Worm (Caenorhabditis elegans) whole organism, midembryonic: ENCODE results near the gene aqp-4.

ENCODE experiments used
- T22C8.4 ChIP-seq: fragments of 200-800 bp; sonication (Bioruptor generic); IDR thresholded peaks from 2 replicates; pipeline ENCODE4 v1.3.6; 2022; ENCODE audit warnings: missing genetic modification characterization, missing compliant biosample characterization
- cog-1 ChIP-seq: sonication (generic microtip); optimal IDR thresholded peaks from 2 replicates; lab custom pipeline; 2016; ENCODE audit warnings: missing genetic modification characterization, missing compliant biosample characterization
- flt-1 ChIP-seq: fragments of 200-800 bp; sonication (Bioruptor generic); IDR thresholded peaks from 2 replicates; pipeline ENCODE4 v1.3.6; 2022; ENCODE audit warnings: missing genetic modification characterization, missing compliant biosample characterization
- klf-2 ChIP-seq: fragments of 200-800 bp; sonication (Bioruptor generic); conservative IDR thresholded peaks from 2 replicates; pipeline ENCODE4 v1.3.6; 2022; ENCODE audit warnings: missing genetic modification reagents, missing genetic modification characterization, missing compliant biosample characterization
- med-1 ChIP-seq: sonication (generic microtip); optimal IDR thresholded peaks from 2 replicates; lab custom pipeline; 2017; ENCODE audit warnings: missing genetic modification characterization, mild to moderate bottlenecking, missing compliant biosample characterization, antibody characterized with exemption, missing genetic modification reagents; ENCODE audit not compliant: insufficient read depth
- ref-1 ChIP-seq: fragments of 200-800 bp; sonication (Bioruptor generic); conservative IDR thresholded peaks from 2 replicates; pipeline ENCODE4 v1.3.6; 2022; ENCODE audit warnings: missing genetic modification reagents, missing genetic modification characterization, missing compliant biosample characterization
- tab-1 ChIP-seq: fragments of 200-800 bp; sonication (Bioruptor generic); IDR thresholded peaks from 2 replicates; pipeline ENCODE4 v1.3.6; 2022; ENCODE audit warnings: missing genetic modification characterization, missing compliant biosample characterization
- ztf-23 ChIP-seq: fragments of 200-800 bp; sonication (Bioruptor generic); IDR thresholded peaks from 2 replicates; pipeline ENCODE4 v1.3.6; 2022; ENCODE audit warnings: missing genetic modification reagents, missing genetic modification characterization, missing compliant biosample characterization
- ztf-29 ChIP-seq: fragments of 200-800 bp; sonication (Bioruptor generic); IDR thresholded peaks from 2 replicates; pipeline ENCODE4 v1.3.6; 2022; ENCODE audit warnings: missing genetic modification reagents, missing genetic modification characterization, missing compliant biosample characterization

Gene aqp-4

DNA sequence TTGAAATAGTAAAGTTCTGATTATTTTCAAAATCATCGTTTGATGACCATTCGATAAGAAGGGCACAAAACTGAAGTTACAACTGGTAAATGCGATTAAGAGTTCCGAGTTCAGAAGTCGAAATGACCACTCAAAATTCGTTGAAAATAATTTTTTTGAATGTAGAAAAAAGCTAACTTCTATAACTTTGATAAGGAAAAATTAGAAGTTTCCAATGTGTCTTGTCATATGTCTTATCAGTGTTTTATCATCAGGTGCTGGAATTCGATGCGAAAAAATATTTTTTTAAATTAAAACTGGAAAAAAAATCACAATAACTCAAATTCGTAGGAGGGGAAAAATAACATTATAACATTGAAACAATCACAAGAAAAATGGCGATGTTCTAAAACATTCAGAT lies 11.6 kb upstream of the aqp-4 start:
- TF ChIP-seq med-1 (GFP tag; lab: Kevin White, UChicago) = no peak
- no peak for TF ChIP-seq ztf-29 (GFP tag; lab: Robert Waterston, UW)
- no peak for TF ChIP-seq cog-1 (tag; lab: Kevin White, UChicago)

- no peak for TF ChIP-seq cog-1 (tag; lab: Kevin White, UChicago)
- TF ChIP-seq tab-1 (GFP tag; lab: Robert Waterston, UW) = no peak
- no peak for TF ChIP-seq flt-1
- TF ChIP-seq ref-1 (GFP tag; lab: Robert Waterston, UW) = no peak
- TF ChIP-seq klf-2 (GFP tag; lab: Robert Waterston, UW) = no peak
- no peak for TF ChIP-seq T22C8.4 (GFP tag; lab: Robert Waterston, UW)
- TF ChIP-seq ztf-23 (GFP tag; lab: Robert Waterston, UW) = no peak
- TF ChIP-seq ztf-29 (GFP tag; lab: Robert Waterston, UW) = no peak
- TF ChIP-seq med-1 (GFP tag; lab: Kevin White, UChicago) = no peak
Measured at ce11 chrV:9729462-9730162, 7.7 kb upstream of the aqp-4 start, which contains the start of the genes aagr-3 and drap-1. TSS of gene aagr-3 (minus strand) at chrV:9729512. TSS of gene drap-1 (plus strand) at chrV:9730106.

DNA sequence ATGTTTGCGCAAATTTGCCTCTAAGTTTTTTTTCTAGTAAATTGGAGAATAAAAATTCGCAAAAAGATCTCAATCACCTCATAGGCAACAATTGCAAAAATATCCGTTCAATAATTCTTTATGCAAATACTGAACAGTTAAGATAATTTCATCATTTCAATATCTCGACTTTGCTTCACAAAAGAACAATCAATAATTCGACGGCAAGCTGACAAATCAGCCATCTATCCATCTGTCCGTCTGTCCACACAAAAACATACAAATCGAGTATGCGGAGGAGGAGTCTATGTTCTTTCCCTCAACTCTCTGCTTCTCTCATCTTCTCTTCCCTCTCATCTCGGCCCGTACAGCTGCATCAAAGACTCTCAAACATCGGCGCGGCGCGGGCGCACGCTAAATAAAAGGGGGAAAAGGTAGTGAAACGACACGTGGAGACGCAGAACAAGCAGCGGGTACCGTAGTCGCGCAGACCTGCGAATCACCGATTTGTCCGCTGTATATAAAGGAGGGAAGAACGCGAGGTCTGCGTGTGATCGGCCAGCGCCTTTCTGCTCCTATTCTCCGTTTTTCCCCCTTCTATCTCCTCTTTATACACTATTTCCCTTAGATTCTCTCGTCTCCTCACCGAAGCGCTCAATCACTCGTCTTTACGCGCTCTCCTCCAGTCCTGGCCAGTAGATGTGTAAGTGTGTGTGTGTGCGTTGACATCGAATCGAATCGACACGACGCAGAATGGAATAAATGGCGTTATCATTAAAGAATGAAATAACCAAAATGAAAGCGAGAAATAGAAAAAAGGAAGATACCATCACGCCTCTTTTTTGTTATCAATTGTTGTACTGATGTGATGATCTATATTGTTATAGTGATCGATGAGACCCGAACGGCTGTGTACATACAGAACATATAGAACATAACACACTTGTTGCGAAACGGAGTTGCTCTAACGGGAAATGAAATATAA lies 6.3 kb upstream of the aqp-4 start:
- TF ChIP-seq med-1 (GFP tag; lab: Kevin White, UChicago) (no peak), cog-1 (tag; lab: Kevin White, UChicago) (peak; percentile 97), flt-1 (peak; percentile 77), ztf-29 (GFP tag; lab: Robert Waterston, UW) (no peak), ztf-23 (GFP tag; lab: Robert Waterston, UW) (peak; percentile 73; the same call in 1 of the 2 replicates), ref-1 (GFP tag; lab: Robert Waterston, UW) (0 out of 2 replicates have a peak, but pooled peaks have one; percentile 27), T22C8.4 (GFP tag; lab: Robert Waterston, UW) (peak; percentile 63; the same call in 1 of the 2 replicates), klf-2 (GFP tag; lab: Robert Waterston, UW) (no peak), tab-1 (GFP tag; lab: Robert Waterston, UW) (no peak; the same call in 1 of the 2 replicates)

- TF ChIP-seq ztf-29 (GFP tag; lab: Robert Waterston, UW) = no peak
- no peak for TF ChIP-seq klf-2 (GFP tag; lab: Robert Waterston, UW)
- no peak for TF ChIP-seq ref-1 (GFP tag; lab: Robert Waterston, UW)
- no peak for TF ChIP-seq ztf-23 (GFP tag; lab: Robert Waterston, UW)
- no peak for TF ChIP-seq flt-1
- no peak for TF ChIP-seq cog-1 (tag; lab: Kevin White, UChicago)
- TF ChIP-seq med-1 (GFP tag; lab: Kevin White, UChicago) = no peak
- TF ChIP-seq T22C8.4 (GFP tag; lab: Robert Waterston, UW) = no peak
- TF ChIP-seq tab-1 (GFP tag; lab: Robert Waterston, UW) = no peak
Measured at ce11 chrV:9731852-9732251, 5.5 kb upstream of the aqp-4 start.

DNA sequence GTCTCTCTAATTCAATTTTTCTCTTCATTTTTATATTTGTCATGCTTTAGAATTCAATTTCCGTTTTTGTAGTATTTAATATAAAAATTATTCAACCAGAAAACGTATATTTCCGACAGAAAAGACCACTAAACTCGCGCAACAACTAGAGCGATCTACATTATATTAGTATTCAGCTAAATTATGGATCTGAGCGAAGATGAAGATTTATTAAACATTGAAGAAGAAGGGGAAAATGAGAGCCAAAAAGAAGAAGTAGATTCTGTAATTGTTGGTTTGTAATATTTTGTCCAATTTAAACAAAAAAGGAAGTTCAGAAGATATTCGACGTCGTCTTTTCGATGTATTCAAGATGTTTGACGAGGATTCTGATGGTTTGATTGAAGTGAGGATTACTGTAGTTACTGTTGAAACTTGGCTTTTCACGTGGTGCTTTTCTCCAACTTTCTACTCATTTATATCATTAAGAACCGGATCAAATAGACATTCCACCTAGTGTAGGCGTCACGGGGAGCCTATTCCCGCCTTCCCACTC lies 3.4 kb upstream of the aqp-4 start, which contains the start of gene cal-7:
cal-7 (plus strand) TSS at position 184 of the 535 bp plus-strand sequence.
- TF ChIP-seq med-1 (GFP tag; lab: Kevin White, UChicago) = no peak
- TF ChIP-seq ref-1 (GFP tag; lab: Robert Waterston, UW) = no peak
- TF ChIP-seq ztf-23 (GFP tag; lab: Robert Waterston, UW) = no peak
- no peak for TF ChIP-seq tab-1 (GFP tag; lab: Robert Waterston, UW)
- TF ChIP-seq T22C8.4 (GFP tag; lab: Robert Waterston, UW) = no peak
- no peak for TF ChIP-seq klf-2 (GFP tag; lab: Robert Waterston, UW)
- no peak for TF ChIP-seq ztf-29 (GFP tag; lab: Robert Waterston, UW)
- TF ChIP-seq cog-1 (tag; lab: Kevin White, UChicago) = no peak
- TF ChIP-seq flt-1 = no peak

ce11 chrV:9738077-9738705 lies 835 bp downstream of the aqp-4 start:
- TF ChIP-seq ztf-29 (GFP tag; lab: Robert Waterston, UW) (no peak), med-1 (GFP tag; lab: Kevin White, UChicago) (no peak), flt-1 (no peak)

DNA sequence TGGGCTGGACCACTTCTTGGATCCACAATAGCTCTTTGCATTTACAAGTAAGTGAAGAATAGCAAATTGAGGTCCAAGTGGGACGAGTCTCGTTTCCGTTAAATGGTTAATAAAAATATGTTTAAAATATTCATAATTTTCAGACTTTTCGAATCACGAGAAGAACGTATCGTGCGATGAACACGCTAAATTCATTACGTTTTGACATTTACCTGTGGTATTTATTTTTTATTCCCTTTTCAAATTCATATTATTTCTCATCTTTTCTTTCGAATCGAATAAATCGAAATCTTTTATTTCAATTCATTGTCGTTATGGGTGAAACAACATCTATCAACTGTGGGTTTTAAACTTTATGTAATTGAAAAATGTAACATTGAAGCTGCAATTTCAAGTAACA lies 2.0 kb downstream of the aqp-4 start, which contains the start of gene marc-1:
marc-1 (plus strand) TSS at position 301 of the 400 bp plus-strand sequence.
- TF ChIP-seq ref-1 (GFP tag; lab: Robert Waterston, UW) = no peak
- TF ChIP-seq med-1 (GFP tag; lab: Kevin White, UChicago) = no peak
- TF ChIP-seq ztf-29 (GFP tag; lab: Robert Waterston, UW) = no peak
- no peak for TF ChIP-seq klf-2 (GFP tag; lab: Robert Waterston, UW)
- no peak for TF ChIP-seq tab-1 (GFP tag; lab: Robert Waterston, UW)
- no peak for TF ChIP-seq flt-1
- TF ChIP-seq T22C8.4 (GFP tag; lab: Robert Waterston, UW) = no peak
- TF ChIP-seq ztf-23 (GFP tag; lab: Robert Waterston, UW) = no peak
- TF ChIP-seq cog-1 (tag; lab: Kevin White, UChicago) = no peak

DNA sequence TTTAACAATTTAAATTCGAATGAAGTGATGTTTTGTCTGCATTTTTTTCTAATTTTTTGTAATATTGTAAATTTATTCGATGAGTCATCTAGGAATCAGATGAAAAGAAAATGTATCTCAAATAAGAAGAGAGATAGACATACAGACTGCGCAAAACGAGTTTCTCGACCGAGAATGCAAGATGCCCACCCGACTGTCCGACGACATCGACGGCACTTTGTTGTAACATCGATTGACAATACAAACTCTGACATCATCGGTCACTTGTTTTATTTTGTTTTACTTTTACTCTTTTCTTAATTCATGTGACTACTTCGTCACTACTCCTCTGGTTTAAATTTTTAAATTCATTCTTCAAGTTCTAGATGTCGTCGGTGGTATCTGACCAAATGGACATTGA lies 3.5 kb downstream of the aqp-4 start, which contains the start of gene sta-2:
sta-2 (plus strand) TSS at position 349 of the 400 bp plus-strand sequence.
- TF ChIP-seq klf-2 (GFP tag; lab: Robert Waterston, UW) (no peak), T22C8.4 (GFP tag; lab: Robert Waterston, UW) (no peak), ref-1 (GFP tag; lab: Robert Waterston, UW) (no peak), ztf-23 (GFP tag; lab: Robert Waterston, UW) (no peak), med-1 (GFP tag; lab: Kevin White, UChicago) (no peak), cog-1 (tag; lab: Kevin White, UChicago) (no peak), flt-1 (no peak), tab-1 (GFP tag; lab: Robert Waterston, UW) (no peak), ztf-29 (GFP tag; lab: Robert Waterston, UW) (no peak)
